Worm (Caenorhabditis elegans): ENCODE measurements around the gene T22B2.5.

DNA sequence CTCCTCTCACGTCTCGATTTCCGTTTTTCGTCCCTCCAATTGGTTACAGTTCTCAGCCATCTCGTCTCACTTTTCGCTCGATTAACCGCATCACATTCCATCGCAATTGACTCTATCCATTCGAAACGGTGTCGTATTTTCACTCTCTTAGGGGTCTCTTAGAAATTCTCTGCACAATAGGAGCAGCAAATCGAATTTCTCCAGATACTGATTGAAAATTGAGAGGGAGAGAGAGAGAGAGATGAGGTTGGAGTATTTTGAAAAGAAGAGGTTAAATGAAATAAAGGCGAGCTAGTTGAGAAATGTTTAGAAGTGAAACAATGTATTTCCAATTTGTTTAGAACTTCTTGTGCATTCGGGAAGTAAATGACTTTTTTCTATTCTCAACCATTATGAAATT is 9.8 kb downstream of the T22B2.5 start:
- no peak for TF ChIP-seq ZK546.5 (tag; optimal IDR thresholded peaks at IDR 0.05)
- no peak for TF ChIP-seq nhr-11 (tag; optimal IDR thresholded peaks at IDR 0.05)

All from whole organism, L3 larva.